Worm (Caenorhabditis elegans): ENCODE results near the gene K12H6.7.

Gene K12H6.7

DNA sequence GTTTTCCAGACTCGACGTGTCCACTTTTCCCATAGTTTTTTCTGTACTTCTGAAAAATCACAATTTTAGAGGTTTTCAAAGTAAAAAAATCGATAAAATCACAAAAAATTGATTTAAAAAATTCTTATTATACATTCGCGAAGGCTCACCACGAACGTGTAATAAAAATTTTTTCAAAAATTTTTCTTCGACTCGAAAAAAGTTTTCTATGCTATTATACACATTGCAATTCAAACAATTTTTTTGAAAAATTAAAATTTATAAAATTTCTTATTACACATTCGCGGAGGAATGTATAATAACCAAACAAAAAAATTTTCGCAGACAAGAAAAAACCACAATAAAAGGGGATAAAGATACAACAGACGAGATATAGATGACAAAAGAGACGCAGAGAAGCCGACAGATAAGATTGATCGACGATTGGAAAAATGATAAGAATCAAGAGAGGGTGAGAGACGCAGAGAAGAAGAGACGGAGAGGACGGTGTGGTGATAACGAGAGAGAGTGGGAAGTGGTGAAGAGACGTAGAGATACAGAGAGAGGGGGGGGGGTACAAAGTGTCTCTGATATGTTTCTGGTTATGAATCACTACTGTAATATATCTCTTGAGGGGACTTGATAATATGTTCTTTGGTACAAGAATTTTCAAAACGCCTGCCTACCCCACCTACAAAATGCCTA is 36.1 kb downstream of the K12H6.7 start, which contains the start of gene nhr-119 (continued):
- peak; percentile 98 for TF ChIP-seq nhr-85 (tag)
- no peak for TF ChIP-seq unc-98 (GFP tag; IDR thresholded peaks at IDR 0.05)
- peak; percentile 27 for TF ChIP-seq nhr-77 (tag; optimal IDR thresholded peaks at IDR 0.05)
- TF ChIP-seq lsy-2 (tag; optimal IDR thresholded peaks at IDR 0.05): peak; percentile 69 to 74
- TF ChIP-seq lin-39 (tag; optimal IDR thresholded peaks at IDR 0.05): peak; percentile 92
- TF ChIP-seq Y116A8C.19 (tag; optimal IDR thresholded peaks at IDR 0.05; ENCODE audit: borderline replicate concordance): no peak
- TF ChIP-seq unc-30 (tag; optimal IDR thresholded peaks at IDR 0.05): no peak
- TF ChIP-seq tlp-1 (tag; optimal IDR thresholded peaks at IDR 0.05): no peak
- no peak for TF ChIP-seq C04F5.9 (tag; optimal IDR thresholded peaks at IDR 0.05)
- TF ChIP-seq elt-3 (tag; optimal IDR thresholded peaks at IDR 0.05): peak in 3 of 6 experiments; percentile 91 to 99 (median 91)
- TF ChIP-seq lin-15B (tag; optimal IDR thresholded peaks at IDR 0.05): no peak
- TF ChIP-seq nhr-11 (tag; optimal IDR thresholded peaks at IDR 0.05): peak; percentile 86
- TF ChIP-seq efl-1 (optimal IDR thresholded peaks at IDR 0.05): peak; percentile 61 to 65
- peak; percentile 23 to 95 for TF ChIP-seq efl-1 (GFP tag; optimal IDR thresholded peaks at IDR 0.05 in 1 of 2)
- no peak for TF ChIP-seq fkh-4 (tag; optimal IDR thresholded peaks at IDR 0.05; ENCODE audit: borderline replicate concordance)
- TF ChIP-seq nhr-71 (tag; optimal IDR thresholded peaks at IDR 0.05): peak; percentile 94
- TF ChIP-seq ceh-82 (tag; optimal IDR thresholded peaks at IDR 0.05): no peak
- TF ChIP-seq skn-1 (tag; optimal IDR thresholded peaks at IDR 0.05): peak; percentile 4
- TF ChIP-seq swsn-7 (tag; optimal IDR thresholded peaks at IDR 0.05): peak; percentile 66
- TF ChIP-seq zag-1 (tag; optimal IDR thresholded peaks at IDR 0.05): no peak
- TF ChIP-seq ceh-63 (GFP tag; optimal IDR thresholded peaks at IDR 0.05): no peak
- peak; percentile 32 to 58 (median 34) for TF ChIP-seq dpl-1 (GFP tag; optimal IDR thresholded peaks at IDR 0.05)
- TF ChIP-seq sup-37 (GFP tag; optimal IDR thresholded peaks at IDR 0.05): no peak
- TF ChIP-seq snu-23 (GFP tag; optimal IDR thresholded peaks at IDR 0.05): peak; percentile 83
- no peak for TF ChIP-seq sptf-1 (tag; optimal IDR thresholded peaks at IDR 0.05)
- no peak for TF ChIP-seq alr-1 (tag; optimal IDR thresholded peaks at IDR 0.05; ENCODE audit: borderline replicate concordance)
- no peak for TF ChIP-seq ceh-90 (tag; optimal IDR thresholded peaks at IDR 0.05)
- peak; percentile 18 for TF ChIP-seq pqm-1 (tag; optimal IDR thresholded peaks at IDR 0.05)
- TF ChIP-seq F16B12.6 (tag; optimal IDR thresholded peaks at IDR 0.05): no peak
- TF ChIP-seq irx-1 (tag; optimal IDR thresholded peaks at IDR 0.05): peak; percentile 28
- TF ChIP-seq nhr-47 (tag; optimal IDR thresholded peaks at IDR 0.05): peak; percentile 77
- no peak for TF ChIP-seq nhr-12 (tag; optimal IDR thresholded peaks at IDR 0.05)
- TF ChIP-seq fos-1 (tag; optimal IDR thresholded peaks at IDR 0.05): no peak

DNA sequence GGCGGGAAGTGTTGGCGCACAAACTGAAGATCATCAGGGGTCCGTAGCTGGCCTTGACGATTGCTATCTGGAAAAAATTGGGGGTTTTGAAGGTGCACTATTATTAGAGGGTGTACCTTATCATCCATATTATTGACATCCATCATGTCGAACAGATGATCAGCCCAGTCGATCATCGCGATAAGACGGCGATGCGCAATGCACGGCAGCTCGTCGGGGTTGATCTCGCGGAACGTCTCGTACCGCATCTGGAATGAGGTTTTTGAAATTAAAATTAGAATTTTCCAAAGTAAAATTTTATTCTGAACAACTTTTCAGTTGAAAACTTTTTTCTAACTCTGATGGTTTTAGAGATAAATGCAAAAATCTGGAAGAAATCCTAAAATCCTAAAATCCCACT is 38.8 kb downstream of the K12H6.7 start:
- TF ChIP-seq C16A3.4 (tag; optimal IDR thresholded peaks at IDR 0.05) (no peak), egl-27 (tag; optimal IDR thresholded peaks at IDR 0.05) (no peak), efl-1 (optimal IDR thresholded peaks at IDR 0.05) (no peak), efl-1 (GFP tag; optimal IDR thresholded peaks at IDR 0.05 in 1 of 2) (peak in 1 of 2 experiments; percentile 63), unc-62 (GFP tag; optimal IDR thresholded peaks at IDR 0.05) (no peak)

DNA sequence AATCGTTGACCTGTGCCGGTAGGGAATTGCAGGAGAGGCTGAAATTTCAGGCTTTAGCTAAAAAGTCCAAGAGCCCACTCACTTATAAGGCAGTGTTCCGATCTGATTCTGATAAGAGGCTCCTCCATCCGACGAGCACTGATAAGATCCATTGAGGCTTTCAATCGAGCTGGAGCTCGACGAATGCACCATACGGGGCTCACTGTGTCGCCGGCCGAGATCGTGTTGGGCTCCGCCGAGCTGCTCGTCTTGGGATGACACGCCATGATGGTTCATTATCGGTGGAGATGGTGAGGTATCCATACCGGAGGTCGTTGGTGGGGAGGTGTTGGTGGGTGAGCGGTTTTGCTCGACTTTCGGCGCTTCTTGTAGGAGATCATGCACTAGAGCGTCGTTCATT is 40.3 kb downstream of the K12H6.7 start:
- no peak for TF ChIP-seq efl-1 (optimal IDR thresholded peaks at IDR 0.05)
- peak in 1 of 2 experiments; percentile 87 for TF ChIP-seq efl-1 (GFP tag; optimal IDR thresholded peaks at IDR 0.05 in 1 of 2)
- no peak for TF ChIP-seq ztf-11 (tag; optimal IDR thresholded peaks at IDR 0.05)

DNA sequence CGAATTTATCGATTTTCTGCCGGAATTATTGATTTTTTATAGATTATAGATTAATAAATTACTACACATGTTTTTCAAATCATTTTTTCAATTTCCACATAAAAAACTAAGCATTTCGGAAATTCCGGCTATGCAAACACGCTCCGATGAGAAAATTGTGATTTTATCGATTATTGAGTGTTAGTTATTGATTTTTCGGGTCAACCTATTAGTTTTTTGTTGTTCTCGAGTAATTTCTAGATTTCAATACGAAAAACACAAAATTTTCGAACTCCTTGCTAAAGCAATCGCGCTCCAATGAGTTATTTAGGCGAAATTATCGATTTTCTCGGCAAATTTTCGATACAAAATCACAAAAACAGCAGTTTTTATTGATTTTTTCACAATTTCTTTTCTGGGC is 41.3 kb downstream of the K12H6.7 start:
- TF ChIP-seq unc-130 (tag; optimal IDR thresholded peaks at IDR 0.05) (no peak), ceh-63 (GFP tag; optimal IDR thresholded peaks at IDR 0.05) (no peak), ztf-11 (tag; optimal IDR thresholded peaks at IDR 0.05) (no peak), unc-30 (tag; optimal IDR thresholded peaks at IDR 0.05) (no peak), unc-98 (GFP tag; IDR thresholded peaks at IDR 0.05) (no peak), pqm-1 (tag; optimal IDR thresholded peaks at IDR 0.05) (no peak), nhr-28 (tag; optimal IDR thresholded peaks at IDR 0.05) (no peak), ets-5 (GFP tag; IDR thresholded peaks at IDR 0.05) (no peak), ceh-8 (GFP tag; optimal IDR thresholded peaks at IDR 0.05) (no peak), elt-2 (tag; optimal IDR thresholded peaks at IDR 0.05) (no peak), mep-1 (tag; optimal IDR thresholded peaks at IDR 0.05) (no peak), C16A3.4 (tag; optimal IDR thresholded peaks at IDR 0.05) (no peak), mef-2 (tag; optimal IDR thresholded peaks at IDR 0.05) (no peak), snpc-4 (tag; optimal IDR thresholded peaks at IDR 0.05) (no peak), sox-4 (tag; optimal IDR thresholded peaks at IDR 0.05) (no peak)
